Fruit fly (Drosophila melanogaster) whole organism, prepupa: ENCODE measurements around the gene CG9426.

Experiments
- CG10631 ChIP-seq: fragments of 200-800 bp; sonication (Bioruptor generic); optimal IDR thresholded peaks from 2 replicates; lab custom pipeline; 2016; ENCODE audit warnings: missing biosample characterization, missing genetic modification characterization
- CG11762 ChIP-seq: fragments of 200-800 bp; sonication (Bioruptor generic); optimal IDR thresholded peaks from 3 replicates; lab custom pipeline; 2016; ENCODE audit warnings: missing biosample characterization, missing genetic modification characterization; ENCODE audit not compliant: insufficient read depth
- CG1621 ChIP-seq: fragments of 200-800 bp; sonication (Bioruptor generic); optimal IDR thresholded peaks from 3 replicates; lab custom pipeline; 2018; ENCODE audit warnings: missing biosample characterization, mild to moderate bottlenecking, missing genetic modification characterization
- CG16779 ChIP-seq: fragments of 200-800 bp; sonication (Bioruptor generic); optimal IDR thresholded peaks from 3 replicates; lab custom pipeline; 2017; ENCODE audit warnings: missing biosample characterization, mild to moderate bottlenecking, missing genetic modification characterization
- CG31627 ChIP-seq: fragments of 200-800 bp; sonication (Bioruptor generic); optimal IDR thresholded peaks from 3 replicates; lab custom pipeline; 2016; ENCODE audit warnings: missing biosample characterization, missing genetic modification characterization
- CG6808 ChIP-seq: fragments of 200-800 bp; sonication (Bioruptor generic); optimal IDR thresholded peaks from 3 replicates; lab custom pipeline; 2017; ENCODE audit warnings: missing biosample characterization, missing genetic modification characterization, mild to moderate bottlenecking, moderate library complexity, missing genetic modification reagents
- Eip75B ChIP-seq: fragments of 200-800 bp; sonication (Bioruptor generic); optimal IDR thresholded peaks from 3 replicates; lab custom pipeline; 2016; ENCODE audit warnings: missing biosample characterization, missing genetic modification characterization
- Hr39 ChIP-seq: fragments of 200-800 bp; sonication (Bioruptor generic); optimal IDR thresholded peaks from 2 replicates; lab custom pipeline; 2016; ENCODE audit warnings: missing biosample characterization, missing genetic modification characterization
- Met ChIP-seq: fragments of 200-800 bp; sonication (Bioruptor generic); optimal IDR thresholded peaks from 3 replicates; lab custom pipeline; 2016; ENCODE audit warnings: missing biosample characterization, missing genetic modification characterization
- dsx ChIP-seq: fragments of 200-800 bp; optimal IDR thresholded peaks from 3 replicates; lab custom pipeline; 2019; ENCODE audit warnings: missing biosample characterization, mild to moderate bottlenecking, missing genetic modification characterization, moderate library complexity; ENCODE audit not compliant: poor library complexity, severe bottlenecking
- salr ChIP-seq, 2 experiments: fragments of 200-800 bp; sonication (Bioruptor generic); optimal IDR thresholded peaks; 3 replicates each; lab custom pipeline; 2016 to 2018; ENCODE audit warnings: missing biosample characterization in 2 of 2, missing genetic modification characterization in 2 of 2, mild to moderate bottlenecking in 1 of 2
- vri ChIP-seq: fragments of 200-800 bp; sonication (Bioruptor generic); optimal IDR thresholded peaks from 3 replicates; lab custom pipeline; 2016; ENCODE audit warnings: missing biosample characterization, mild to moderate bottlenecking, missing genetic modification characterization

DNA sequence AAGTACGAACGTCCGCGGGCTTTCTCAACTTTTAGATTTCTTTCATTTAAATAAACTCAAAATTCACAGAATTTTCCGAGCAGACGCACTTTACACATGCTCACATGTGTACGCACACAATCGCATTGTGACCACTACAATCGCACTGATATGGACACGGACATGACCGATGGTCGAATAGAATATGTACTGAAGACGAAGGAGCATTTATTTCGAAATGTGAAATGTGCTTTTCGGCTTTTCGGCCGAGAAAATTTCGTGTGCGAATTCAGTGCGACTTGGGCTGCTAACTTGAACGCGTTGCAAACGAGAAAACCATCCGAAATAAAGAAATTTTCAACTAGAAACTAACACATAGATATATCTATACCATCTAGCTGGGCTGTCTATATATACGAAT, 41.0 kb upstream of the CG9426 start, which contains the start of gene CG44085:
- TF ChIP-seq vri (GFP tag; lab: Kevin White, UChicago) (no peak), Eip75B (GFP tag; lab: Kevin White, UChicago) (no peak), Met (GFP tag; lab: Kevin White, UChicago) (no peak), salr (GFP tag; optimal IDR thresholded peaks at IDR 0.05; lab: Kevin White, UChicago) (no peak), CG16779 (tag; lab: Kevin White, UChicago) (no peak), CG31627 (GFP tag; lab: Kevin White, UChicago) (no peak), CG10631 (no peak), CG11762 (GFP tag; lab: Kevin White, UChicago) (no peak), dsx (GFP tag; lab: Kevin White, UChicago) (no peak), CG6808 (no peak), Hr39 (GFP tag; lab: Kevin White, UChicago) (no peak), CG1621 (tag; lab: Kevin White, UChicago) (no peak)
